Fruit fly (Drosophila melanogaster) whole organism, pupa: ENCODE results near the gene MED15.

Experiments
- CG10348 ChIP-seq: fragments of 200-800 bp; sonication (Bioruptor generic); IDR thresholded peaks from 2 replicates; pipeline ENCODE4 v1.3.6; 2022; ENCODE audit warnings: missing biosample characterization, missing genetic modification characterization
- CG12605 ChIP-seq: fragments of 200-800 bp; sonication (Bioruptor generic); IDR thresholded peaks from 2 replicates; pipeline ENCODE4 v1.3.6; 2022; ENCODE audit warnings: missing biosample characterization, missing genetic modification characterization
- CG13204 ChIP-seq: fragments of 200-800 bp; sonication (Bioruptor generic); optimal IDR thresholded peaks from 2 replicates; lab custom pipeline; 2018; ENCODE audit warnings: missing biosample characterization, mild to moderate bottlenecking, missing genetic modification characterization, moderate library complexity
- CG14655 ChIP-seq: fragments of 200-800 bp; sonication (Bioruptor generic); optimal IDR thresholded peaks from 3 replicates; lab custom pipeline; 2017; ENCODE audit warnings: mild to moderate bottlenecking, missing biosample characterization, missing genetic modification reagents, missing genetic modification characterization
- CG15710 ChIP-seq: fragments of 200-800 bp; sonication (Bioruptor generic); optimal IDR thresholded peaks from 2 replicates; lab custom pipeline; 2018; ENCODE audit warnings: missing biosample characterization, mild to moderate bottlenecking, missing genetic modification characterization, moderate library complexity
- CG17806 ChIP-seq: fragments of 200-800 bp; sonication (Bioruptor generic); optimal IDR thresholded peaks from 2 replicates; lab custom pipeline; 2018; ENCODE audit warnings: missing biosample characterization, mild to moderate bottlenecking, missing genetic modification characterization, moderate library complexity
- CG32121 ChIP-seq: fragments of 200-800 bp; sonication (Bioruptor generic); IDR thresholded peaks from 2 replicates; pipeline ENCODE4 v1.3.6; 2022; ENCODE audit warnings: missing biosample characterization, missing genetic modification characterization
- CG34367 ChIP-seq: fragments of 200-800 bp; sonication (Bioruptor generic); optimal IDR thresholded peaks from 2 replicates; lab custom pipeline; 2018; ENCODE audit warnings: missing biosample characterization, mild to moderate bottlenecking, missing genetic modification characterization
- CG4496 ChIP-seq: fragments of 200-800 bp; sonication (Bioruptor generic); IDR thresholded peaks from 3 replicates; pipeline ENCODE4 v1.3.6; 2022; ENCODE audit warnings: missing biosample characterization, missing genetic modification characterization
- CG8159 ChIP-seq: fragments of 200-800 bp; sonication (Bioruptor generic); optimal IDR thresholded peaks from 3 replicates; lab custom pipeline; 2018; ENCODE audit warnings: missing biosample characterization, mild to moderate bottlenecking, missing genetic modification characterization, moderate library complexity
- CG8301 ChIP-seq: fragments of 200-800 bp; sonication (Bioruptor generic); optimal IDR thresholded peaks from 2 replicates; lab custom pipeline; 2018; ENCODE audit warnings: missing biosample characterization, mild to moderate bottlenecking, missing genetic modification characterization
- CG9948 ChIP-seq: fragments of 200-800 bp; sonication (Bioruptor generic); optimal IDR thresholded peaks from 2 replicates; lab custom pipeline; 2018; ENCODE audit warnings: missing biosample characterization, mild to moderate bottlenecking, missing genetic modification characterization, moderate library complexity
- D1 ChIP-seq: fragments of 200-800 bp; sonication (Bioruptor generic); optimal IDR thresholded peaks from 2 replicates; lab custom pipeline; 2018; ENCODE audit warnings: missing biosample characterization, mild to moderate bottlenecking, missing genetic modification characterization, moderate library complexity
- EcR ChIP-seq: fragments of 200-800 bp; sonication (Bioruptor generic); optimal IDR thresholded peaks from 3 replicates; lab custom pipeline; 2019; ENCODE audit warnings: missing biosample characterization, missing genetic modification characterization, mild to moderate bottlenecking, moderate library complexity, missing genetic modification reagents
- Ets98B ChIP-seq: fragments of 200-800 bp; sonication (Bioruptor generic); IDR thresholded peaks from 2 replicates; pipeline ENCODE4 v1.3.6; 2022; ENCODE audit warnings: missing biosample characterization, missing genetic modification characterization
- Pif1A ChIP-seq: fragments of 200-800 bp; sonication (Bioruptor generic); optimal IDR thresholded peaks from 3 replicates; lab custom pipeline; 2016; ENCODE audit warnings: missing biosample characterization, missing genetic modification characterization
- Pif1B ChIP-seq: fragments of 200-800 bp; sonication (Bioruptor generic); optimal IDR thresholded peaks from 3 replicates; lab custom pipeline; 2016; ENCODE audit warnings: missing biosample characterization, missing genetic modification characterization
- Snoo ChIP-seq: fragments of 200-800 bp; sonication (Bioruptor generic); optimal IDR thresholded peaks from 3 replicates; lab custom pipeline; 2017; ENCODE audit warnings: missing biosample characterization, mild to moderate bottlenecking, missing genetic modification characterization, inconsistent platforms
- fd96Ca ChIP-seq: fragments of 200-800 bp; sonication (Bioruptor generic); IDR thresholded peaks from 3 replicates; pipeline ENCODE4 v1.3.6; 2022; ENCODE audit warnings: missing biosample characterization, missing genetic modification characterization
- gl ChIP-seq: fragments of 200-800 bp; sonication (Bioruptor generic); optimal IDR thresholded peaks from 2 replicates; lab custom pipeline; 2018; ENCODE audit warnings: missing biosample characterization, mild to moderate bottlenecking, missing genetic modification characterization
- rn ChIP-seq: fragments of 200-800 bp; sonication (Bioruptor generic); IDR thresholded peaks from 2 replicates; pipeline ENCODE4 v1.3.6; 2022; ENCODE audit warnings: missing biosample characterization, missing genetic modification characterization

The MED15 gene

dm6 chr2L:505009-505408, 32.2 kb downstream of the MED15 start:
- no peak for TF ChIP-seq CG12605 (GFP tag; lab: Robert Waterston, UW)
- no peak for TF ChIP-seq CG9948
- TF ChIP-seq CG4496 (GFP tag; lab: Robert Waterston, UW), result no peak

dm6 chr2L:506443-506842, 33.6 kb downstream of the MED15 start:
- TF ChIP-seq CG13204 (GFP tag; lab: Kevin White, UChicago) (no peak), fd96Ca (GFP tag; lab: Robert Waterston, UW) (no peak), CG15710 (no peak), CG32121 (GFP tag; lab: Robert Waterston, UW) (no peak), EcR (no peak), rn (no peak), CG4496 (GFP tag; lab: Robert Waterston, UW) (no peak), Pif1B (GFP tag; lab: Kevin White, UChicago) (no peak), CG9948 (no peak), CG10348 (GFP tag; lab: Robert Waterston, UW) (no peak)

dm6 chr2L:507169-507568, 34.4 kb downstream of the MED15 start:
- TF ChIP-seq gl (tag; lab: Kevin White, UChicago), result peak; percentile 37
- TF ChIP-seq CG15710, result no peak
- TF ChIP-seq Pif1A (GFP tag; lab: Kevin White, UChicago), result no peak
- TF ChIP-seq CG4496 (GFP tag; lab: Robert Waterston, UW), result peak; percentile 61; the same call in 1 of the 3 replicates
- peak; percentile 52 for TF ChIP-seq EcR
- no peak for TF ChIP-seq CG9948
- no peak for TF ChIP-seq CG8301 (tag; lab: Kevin White, UChicago)
- no peak for TF ChIP-seq D1 (tag; lab: Kevin White, UChicago)
- no peak for TF ChIP-seq CG14655 (GFP tag; lab: Kevin White, UChicago)
- TF ChIP-seq Snoo, result no peak
- no peak for TF ChIP-seq CG10348 (GFP tag; lab: Robert Waterston, UW)
- TF ChIP-seq CG12605 (GFP tag; lab: Robert Waterston, UW), result 0 out of 2 replicates have a peak, but pooled peaks have one; percentile 31
- no peak for TF ChIP-seq CG17806 (tag; lab: Kevin White, UChicago)
- peak; percentile 18; the same call in 1 of the 2 replicates for TF ChIP-seq CG32121 (GFP tag; lab: Robert Waterston, UW)
- peak; percentile 11 for TF ChIP-seq CG13204 (GFP tag; lab: Kevin White, UChicago)
- peak; percentile 31; the same call in 1 of the 2 replicates for TF ChIP-seq Ets98B (GFP tag; lab: Robert Waterston, UW)
- no peak for TF ChIP-seq Pif1B (GFP tag; lab: Kevin White, UChicago)
- TF ChIP-seq fd96Ca (GFP tag; lab: Robert Waterston, UW), result peak; percentile 51; the same call in 1 of the 3 replicates
- no peak for TF ChIP-seq rn
- no peak for TF ChIP-seq CG8159 (tag; lab: Kevin White, UChicago)
- TF ChIP-seq CG34367 (tag; lab: Kevin White, UChicago), result no peak

- TF ChIP-seq CG17806 (tag; lab: Kevin White, UChicago) (peak; percentile 78), gl (tag; lab: Kevin White, UChicago) (peak; percentile 97), CG10348 (GFP tag; lab: Robert Waterston, UW) (no peak), CG34367 (tag; lab: Kevin White, UChicago) (peak; percentile 73), Pif1A (GFP tag; lab: Kevin White, UChicago) (peak; percentile 68), Snoo (peak; percentile 85), CG8159 (tag; lab: Kevin White, UChicago) (peak; percentile 89), D1 (tag; lab: Kevin White, UChicago) (peak; percentile 40), CG8301 (tag; lab: Kevin White, UChicago) (peak; percentile 65), CG9948 (peak; percentile 72), Ets98B (GFP tag; lab: Robert Waterston, UW) (peak; percentile 57), CG4496 (GFP tag; lab: Robert Waterston, UW) (peak; percentile 77), EcR (peak; percentile 80), Pif1B (GFP tag; lab: Kevin White, UChicago) (peak; percentile 79), CG12605 (GFP tag; lab: Robert Waterston, UW) (peak; percentile 70), CG32121 (GFP tag; lab: Robert Waterston, UW) (no peak), rn (no peak), CG14655 (GFP tag; lab: Kevin White, UChicago) (peak; percentile 82), CG15710 (peak; percentile 80), CG13204 (GFP tag; lab: Kevin White, UChicago) (peak; percentile 94), fd96Ca (GFP tag; lab: Robert Waterston, UW) (peak; percentile 73)
Observed at dm6 chr2L:510534-511014, 37.8 kb downstream of the MED15 start.

- TF ChIP-seq CG15710, result peak; percentile 58
- TF ChIP-seq Snoo, result peak; percentile 77
- TF ChIP-seq EcR, result no peak
- no peak for TF ChIP-seq CG10348 (GFP tag; lab: Robert Waterston, UW)
- TF ChIP-seq Pif1A (GFP tag; lab: Kevin White, UChicago), result peak; percentile 59
- TF ChIP-seq CG9948, result peak; percentile 41
- no peak for TF ChIP-seq Ets98B (GFP tag; lab: Robert Waterston, UW)
- no peak for TF ChIP-seq CG32121 (GFP tag; lab: Robert Waterston, UW)
- TF ChIP-seq Pif1B (GFP tag; lab: Kevin White, UChicago), result peak; percentile 68
- peak; percentile 43 for TF ChIP-seq CG17806 (tag; lab: Kevin White, UChicago)
- peak; percentile 63 for TF ChIP-seq CG8159 (tag; lab: Kevin White, UChicago)
- TF ChIP-seq CG34367 (tag; lab: Kevin White, UChicago), result peak; percentile 31
- 0 out of 2 replicates have a peak, but pooled peaks have one; percentile 20 for TF ChIP-seq rn
Observed at dm6 chr2L:512028-512427, 39.2 kb downstream of the MED15 start.

dm6 chr2L:513035-513434, 40.2 kb downstream of the MED15 start:
- TF ChIP-seq CG12605 (GFP tag; lab: Robert Waterston, UW), result no peak
- no peak for TF ChIP-seq CG4496 (GFP tag; lab: Robert Waterston, UW)
- TF ChIP-seq CG15710, result no peak
- TF ChIP-seq fd96Ca (GFP tag; lab: Robert Waterston, UW), result no peak
- TF ChIP-seq EcR, result no peak
- no peak for TF ChIP-seq CG8301 (tag; lab: Kevin White, UChicago)
- TF ChIP-seq Pif1A (GFP tag; lab: Kevin White, UChicago), result no peak
- no peak for TF ChIP-seq CG8159 (tag; lab: Kevin White, UChicago)
- TF ChIP-seq D1 (tag; lab: Kevin White, UChicago), result no peak
- no peak for TF ChIP-seq CG10348 (GFP tag; lab: Robert Waterston, UW)
- TF ChIP-seq CG34367 (tag; lab: Kevin White, UChicago), result no peak
- no peak for TF ChIP-seq CG13204 (GFP tag; lab: Kevin White, UChicago)
- no peak for TF ChIP-seq gl (tag; lab: Kevin White, UChicago)
